Worm (Caenorhabditis elegans) whole organism, L1 larva: ENCODE results near the gene F28H7.8.
A peak's percentile ranks its signal among the peaks of the same experiment; 100 is the strongest.

Source experiments
- C16A3.4 ChIP-seq: fragments of 150-350 bp; optimal IDR thresholded peaks from 2 replicates; lab custom pipeline; 2014; ENCODE audit warnings: missing biosample characterization, missing genetic modification characterization
- C34B4.2 ChIP-seq: sonication (generic microtip); optimal IDR thresholded peaks from 2 replicates; lab custom pipeline; 2017; ENCODE audit warnings: mild to moderate bottlenecking, missing genetic modification characterization, missing compliant biosample characterization
- Y116A8C.19 ChIP-seq: sonication (generic microtip); optimal IDR thresholded peaks from 2 replicates; lab custom pipeline; 2016; ENCODE audit warnings: missing compliant biosample characterization, missing genetic modification characterization, borderline replicate concordance
- aha-1 ChIP-seq: fragments of 150-350 bp; optimal IDR thresholded peaks from 2 replicates; lab custom pipeline; 2014; ENCODE audit warnings: missing biosample characterization, missing genetic modification characterization
- aly-2 ChIP-seq: fragments of 150-350 bp; optimal IDR thresholded peaks from 2 replicates; lab custom pipeline; 2014; ENCODE audit warnings: missing biosample characterization, missing genetic modification characterization
- blmp-1 ChIP-seq: fragments of 150-350 bp; optimal IDR thresholded peaks from 2 replicates; lab custom pipeline; 2014; ENCODE audit warnings: missing biosample characterization, missing genetic modification characterization
- ceh-82 ChIP-seq, 3 experiments: fragments of 150-350 bp in 1 of 3; sonication (generic microtip) in 2 of 3; optimal IDR thresholded peaks; 2 replicates each; lab custom pipeline; 2014 to 2017; ENCODE audit warnings: missing biosample characterization in 3 of 3, missing genetic modification characterization in 3 of 3
- ceh-88 ChIP-seq: fragments of 200-800 bp; sonication (Bioruptor generic); IDR thresholded peaks from 2 replicates; pipeline ENCODE4 v1.3.6; 2022; ENCODE audit warnings: missing genetic modification characterization, missing compliant biosample characterization
- ces-1 ChIP-seq: fragments of 150-350 bp; optimal IDR thresholded peaks from 2 replicates; lab custom pipeline; 2014; ENCODE audit warnings: missing biosample characterization, missing genetic modification reagents, missing genetic modification characterization
- dpl-1 ChIP-seq, 3 experiments: fragments of 150-350 bp in 2 of 3; sonication (generic microtip) in 1 of 3; optimal IDR thresholded peaks; 2 replicates each; lab custom pipeline; 2014 to 2017; ENCODE audit warnings: missing biosample characterization in 3 of 3, missing genetic modification characterization in 3 of 3, missing genetic modification reagents in 3 of 3
- efl-1 ChIP-seq, 4 experiments: fragments of 150-350 bp; optimal IDR thresholded peaks in 3 of 4; peaks in 1 of 4; 1 replicate in 1 of 4; 2 replicates in 3 of 4; lab custom pipeline; 2014; ENCODE audit warnings: missing biosample characterization in 2 of 4, missing genetic modification characterization in 2 of 4, missing genetic modification reagents in 2 of 4
- efl-3 ChIP-seq: fragments of 200-800 bp; sonication (Bioruptor generic); optimal IDR thresholded peaks from 2 replicates; lab custom pipeline; 2018; ENCODE audit warnings: mild to moderate bottlenecking, missing genetic modification characterization, missing compliant biosample characterization
- egl-13 ChIP-seq: sonication (generic microtip); optimal IDR thresholded peaks from 2 replicates; lab custom pipeline; 2016; ENCODE audit warnings: missing genotype, missing genetic modification reagents, missing genetic modification characterization, missing compliant biosample characterization
- egl-27 ChIP-seq, 2 experiments: fragments of 150-350 bp in 1 of 2; sonication (generic microtip); optimal IDR thresholded peaks; 3 replicates each; lab custom pipeline; 2017 to 2018; ENCODE audit warnings: missing biosample characterization in 2 of 2, missing genetic modification characterization in 2 of 2, missing genetic modification reagents in 2 of 2
- elt-3 ChIP-seq, 6 experiments: fragments of 150-350 bp in 1 of 6; sonication (generic microtip); optimal IDR thresholded peaks; 2 replicates each; lab custom pipeline; 2017 to 2018; ENCODE audit warnings: missing biosample characterization in 6 of 6, missing genetic modification characterization in 6 of 6, inconsistent platforms in 1 of 6
- ets-5 ChIP-seq: fragments of 200-800 bp; sonication (Bioruptor generic); IDR thresholded peaks from 2 replicates; pipeline ENCODE4 v1.3.6; 2022; ENCODE audit warnings: missing genetic modification characterization, missing compliant biosample characterization
- fkh-4 ChIP-seq: sonication (generic microtip); optimal IDR thresholded peaks from 2 replicates; lab custom pipeline; 2016; ENCODE audit warnings: missing compliant biosample characterization, missing genetic modification characterization, borderline replicate concordance
- fkh-8 ChIP-seq: sonication (generic microtip); optimal IDR thresholded peaks from 2 replicates; lab custom pipeline; 2016; ENCODE audit warnings: mild to moderate bottlenecking, missing genetic modification characterization, missing compliant biosample characterization
- hlh-17 ChIP-seq: fragments of 200-800 bp; sonication (Bioruptor generic); optimal IDR thresholded peaks from 2 replicates; lab custom pipeline; 2018; ENCODE audit warnings: missing genetic modification characterization, mild to moderate bottlenecking, missing compliant biosample characterization, moderate library complexity, borderline replicate concordance
- hlh-4 ChIP-seq: sonication (generic microtip); optimal IDR thresholded peaks from 2 replicates; lab custom pipeline; 2016; ENCODE audit warnings: mild to moderate bottlenecking, missing genetic modification characterization, missing compliant biosample characterization
- isw-1 ChIP-seq: fragments of 200-800 bp; sonication (Bioruptor generic); IDR thresholded peaks from 2 replicates; pipeline ENCODE4 v1.3.6; 2022; ENCODE audit warnings: missing genetic modification characterization, missing compliant biosample characterization
- lin-13 ChIP-seq: fragments of 150-350 bp; optimal IDR thresholded peaks from 2 replicates; lab custom pipeline; 2014; ENCODE audit warnings: missing biosample characterization, missing genetic modification reagents, missing genetic modification characterization
- lin-35 ChIP-seq, 2 experiments: fragments of 150-350 bp; optimal IDR thresholded peaks; 2 replicates each; lab custom pipeline; 2014; ENCODE audit warnings: missing biosample characterization in 2 of 2, missing genetic modification characterization in 2 of 2, missing genetic modification reagents in 2 of 2
- lir-3 ChIP-seq: sonication (generic microtip); optimal IDR thresholded peaks from 2 replicates; lab custom pipeline; 2016; ENCODE audit warnings: mild to moderate bottlenecking, missing genetic modification characterization, moderate library complexity, missing compliant biosample characterization; ENCODE audit not compliant: poor library complexity
- mab-9 ChIP-seq: fragments of 200-800 bp; sonication (Bioruptor generic); IDR thresholded peaks from 2 replicates; pipeline ENCODE4 v1.3.6; 2022; ENCODE audit warnings: missing genetic modification reagents, missing genetic modification characterization, missing compliant biosample characterization
- nhr-237 ChIP-seq: fragments of 150-350 bp; optimal IDR thresholded peaks from 2 replicates; lab custom pipeline; 2014; ENCODE audit warnings: missing biosample characterization, missing genetic modification characterization
- nhr-76 ChIP-seq: sonication (generic microtip); optimal IDR thresholded peaks from 2 replicates; lab custom pipeline; 2017; ENCODE audit warnings: missing biosample characterization, missing genetic modification characterization
- nhr-85 ChIP-seq: sonication (generic microtip); peaks from one replicate; lab custom pipeline; 2016; ENCODE audit warnings: missing genetic modification characterization, inconsistent platforms, missing compliant biosample characterization
- pqm-1 ChIP-seq: sonication (generic microtip); optimal IDR thresholded peaks from 3 replicates; lab custom pipeline; 2017; ENCODE audit warnings: missing biosample characterization, missing genetic modification characterization
- rnt-1 ChIP-seq: sonication (generic microtip); optimal IDR thresholded peaks from 2 replicates; lab custom pipeline; 2016; ENCODE audit warnings: mild to moderate bottlenecking, missing genetic modification characterization, moderate library complexity, missing compliant biosample characterization
- snpc-4 ChIP-seq: fragments of 150-350 bp; optimal IDR thresholded peaks from 2 replicates; lab custom pipeline; 2014; ENCODE audit warnings: missing biosample characterization, missing genetic modification characterization
- sox-4 ChIP-seq: sonication (generic microtip); optimal IDR thresholded peaks from 2 replicates; lab custom pipeline; 2016; ENCODE audit warnings: missing genetic modification characterization, missing compliant biosample characterization
- sptf-1 ChIP-seq: fragments of 150-350 bp; optimal IDR thresholded peaks from 2 replicates; lab custom pipeline; 2014; ENCODE audit warnings: missing biosample characterization, missing genetic modification characterization
- sup-37 ChIP-seq: fragments of 200-800 bp; sonication (Bioruptor generic); optimal IDR thresholded peaks from 2 replicates; lab custom pipeline; 2018; ENCODE audit warnings: mild to moderate bottlenecking, missing genetic modification characterization, missing compliant biosample characterization
- swsn-7 ChIP-seq: sonication (generic microtip); optimal IDR thresholded peaks from 2 replicates; lab custom pipeline; 2016; ENCODE audit warnings: missing genetic modification characterization, missing compliant biosample characterization
- tbx-2 ChIP-seq: sonication (generic microtip); optimal IDR thresholded peaks from 2 replicates; lab custom pipeline; 2016; ENCODE audit warnings: missing genetic modification characterization, missing compliant biosample characterization
- unc-30 ChIP-seq: sonication (generic microtip); optimal IDR thresholded peaks from 2 replicates; lab custom pipeline; 2017; ENCODE audit warnings: missing biosample characterization, missing genetic modification characterization
- unc-86 ChIP-seq: sonication (generic microtip); optimal IDR thresholded peaks from 2 replicates; lab custom pipeline; 2016; ENCODE audit warnings: missing genetic modification characterization, missing compliant biosample characterization
- unc-98 ChIP-seq: fragments of 200-800 bp; sonication (Bioruptor generic); IDR thresholded peaks from 2 replicates; pipeline ENCODE4 v1.3.6; 2022; ENCODE audit warnings: missing genetic modification characterization, missing compliant biosample characterization
- zag-1 ChIP-seq: fragments of 150-350 bp; optimal IDR thresholded peaks from 2 replicates; lab custom pipeline; 2014; ENCODE audit warnings: missing biosample characterization, missing genetic modification characterization
- zip-4 ChIP-seq: fragments of 200-800 bp; sonication (Bioruptor generic); optimal IDR thresholded peaks from 2 replicates; lab custom pipeline; 2018; ENCODE audit warnings: mild to moderate bottlenecking, missing genetic modification characterization, moderate library complexity, missing compliant biosample characterization
- ztf-4 ChIP-seq: fragments of 150-350 bp; optimal IDR thresholded peaks from 2 replicates; lab custom pipeline; 2014; ENCODE audit warnings: missing biosample characterization, missing genetic modification characterization

The F28H7.8 gene

ce11 chrV:10712608-10712900 lies 46.2 kb upstream of the F28H7.8 start:
- TF ChIP-seq efl-1 (optimal IDR thresholded peaks at IDR 0.05; lab: Kevin White, UChicago): no peak
- peak in 1 of 2 experiments; percentile 84 for TF ChIP-seq efl-1 (GFP tag; optimal IDR thresholded peaks at IDR 0.05 in 1 of 2; lab: Kevin White, UChicago)
- TF ChIP-seq lin-35 (GFP tag; optimal IDR thresholded peaks at IDR 0.05; lab: Kevin White, UChicago): no peak
- TF ChIP-seq ztf-4 (tag; lab: Kevin White, UChicago): no peak
- TF ChIP-seq, all 84 proteins: peak for 1

ce11 chrV:10713704-10714239 lies 45.0 kb upstream of the F28H7.8 start:
- TF ChIP-seq mab-9 (GFP tag; lab: Robert Waterston, UW) (no peak), zip-4 (GFP tag; lab: Kevin White, UChicago) (no peak), efl-1 (optimal IDR thresholded peaks at IDR 0.05; lab: Kevin White, UChicago) (no peak), efl-1 (GFP tag; optimal IDR thresholded peaks at IDR 0.05 in 1 of 2; lab: Kevin White, UChicago) (peak in 1 of 2 experiments; percentile 90), elt-3 (tag; optimal IDR thresholded peaks at IDR 0.05; lab: Kevin White, UChicago) (no peak), nhr-76 (tag; lab: Kevin White, UChicago) (no peak), aly-2 (tag; lab: Kevin White, UChicago) (peak; percentile 80)

ce11 chrV:10714630-10715029 lies 44.1 kb upstream of the F28H7.8 start:
- TF ChIP-seq C34B4.2: no peak
- peak in 1 of 2 experiments; percentile 2 for TF ChIP-seq lin-35 (GFP tag; optimal IDR thresholded peaks at IDR 0.05; lab: Kevin White, UChicago)
- no peak for TF ChIP-seq efl-1 (optimal IDR thresholded peaks at IDR 0.05; lab: Kevin White, UChicago)
- TF ChIP-seq efl-1 (GFP tag; optimal IDR thresholded peaks at IDR 0.05 in 1 of 2; lab: Kevin White, UChicago): peak in 1 of 2 experiments; percentile 87

- peak; percentile 99 for TF ChIP-seq nhr-85 (tag; lab: Kevin White, UChicago)
- TF ChIP-seq unc-98 (GFP tag; lab: Robert Waterston, UW): peak; percentile 48; the same call in 1 of the 2 replicates
- TF ChIP-seq pqm-1 (tag; lab: Kevin White, UChicago): no peak
- peak; percentile 94 for TF ChIP-seq snpc-4 (tag; lab: Kevin White, UChicago)
- peak; percentile 99 for TF ChIP-seq fkh-8
- TF ChIP-seq unc-30 (tag; lab: Kevin White, UChicago): no peak
- TF ChIP-seq lin-13 (GFP tag; lab: Kevin White, UChicago): peak; percentile 92
- TF ChIP-seq ztf-4 (tag; lab: Kevin White, UChicago): peak; percentile 91
- TF ChIP-seq tbx-2 (tag; lab: Kevin White, UChicago): peak; percentile 94
- TF ChIP-seq fkh-4: peak; percentile 85
- TF ChIP-seq sox-4 (tag; lab: Kevin White, UChicago): peak; percentile 81
- peak; percentile 1 for TF ChIP-seq efl-3 (GFP tag; lab: Kevin White, UChicago)
- TF ChIP-seq hlh-17 (GFP tag; lab: Kevin White, UChicago): no peak
- peak; percentile 82 for TF ChIP-seq sup-37
- TF ChIP-seq hlh-4 (tag; lab: Kevin White, UChicago): no peak
- peak; percentile 92 for TF ChIP-seq ceh-88
- peak; percentile 91 for TF ChIP-seq unc-86
- TF ChIP-seq ces-1 (GFP tag; lab: Kevin White, UChicago): no peak
- TF ChIP-seq isw-1 (GFP tag; lab: Robert Waterston, UW): peak; percentile 83
- TF ChIP-seq C16A3.4 (tag; lab: Kevin White, UChicago): peak; percentile 79
- peak; percentile 46 to 62 (median 60) for TF ChIP-seq dpl-1 (GFP tag; optimal IDR thresholded peaks at IDR 0.05; lab: Kevin White, UChicago)
- peak; percentile 67 for TF ChIP-seq nhr-237
- TF ChIP-seq zag-1 (tag; lab: Kevin White, UChicago): no peak
- peak; percentile 86 for TF ChIP-seq blmp-1
- no peak for TF ChIP-seq sptf-1
- peak; percentile 60 to 78 for TF ChIP-seq egl-27 (tag; optimal IDR thresholded peaks at IDR 0.05; lab: Kevin White, UChicago)
- peak; percentile 58 for TF ChIP-seq lir-3 (tag; lab: Kevin White, UChicago)
- peak; percentile 71 to 73 for TF ChIP-seq lin-35 (GFP tag; optimal IDR thresholded peaks at IDR 0.05; lab: Kevin White, UChicago)
- TF ChIP-seq Y116A8C.19 (tag; lab: Kevin White, UChicago): no peak
- TF ChIP-seq ets-5 (GFP tag; lab: Robert Waterston, UW): no peak
- TF ChIP-seq swsn-7 (tag; lab: Kevin White, UChicago): peak; percentile 90
- TF ChIP-seq aha-1 (tag; lab: Kevin White, UChicago): peak; percentile 82
- TF ChIP-seq ceh-82 (tag; optimal IDR thresholded peaks at IDR 0.05; lab: Kevin White, UChicago): peak; percentile 86 to 92 (median 87)
- TF ChIP-seq rnt-1: peak; percentile 98
- TF ChIP-seq egl-13 (tag; lab: Kevin White, UChicago): peak; percentile 94
Observed at ce11 chrV:10715158-10716152, 43.3 kb upstream of the F28H7.8 start.
